Fruit fly (Drosophila melanogaster): Measurements from ENCODE around the gene CG2150.

CG2150 gene

dm6 chr3R:31724580-31725320, 39.8 kb downstream of the CG2150 start (continued):
- TF ChIP-seq Jarid2 (GFP tag; optimal IDR thresholded peaks at IDR 0.05): peak; percentile 74
- peak; percentile 80 for TF ChIP-seq CG11696 (GFP tag; IDR thresholded peaks at IDR 0.05)
- peak in 1 of 3 experiments; percentile 29 for TF ChIP-seq Stat92E (GFP tag; optimal IDR thresholded peaks at IDR 0.05)
- peak; percentile 63; the same call in 1 of the 4 replicates for TF ChIP-seq chinmo (GFP tag; IDR thresholded peaks at IDR 0.05; ENCODE audit: partially characterized antibody)
- 0 out of 3 replicates have a peak, but pooled peaks have one; percentile 45 for TF ChIP-seq zfh1 (GFP tag; IDR thresholded peaks at IDR 0.05)
- TF ChIP-seq ara (GFP tag; IDR thresholded peaks at IDR 0.05): peak; percentile 53; the same call in 1 of the 2 replicates
- no peak for TF ChIP-seq CG12942 (GFP tag; optimal IDR thresholded peaks at IDR 0.05)
- TF ChIP-seq gem (tag; optimal IDR thresholded peaks at IDR 0.05): peak; percentile 39
- TF ChIP-seq Fer1 (GFP tag; optimal IDR thresholded peaks at IDR 0.05): peak; percentile 26
- no peak for TF ChIP-seq trh (GFP tag; optimal IDR thresholded peaks at IDR 0.05)
- no peak for TF ChIP-seq CG8924 (tag; optimal IDR thresholded peaks at IDR 0.05)
- TF ChIP-seq mld (GFP tag; IDR thresholded peaks at IDR 0.05; ENCODE audit: partially characterized antibody): no peak
- TF ChIP-seq Dref (GFP tag; IDR thresholded peaks at IDR 0.05): no peak
- TF ChIP-seq pb (GFP tag; optimal IDR thresholded peaks at IDR 0.05): no peak
- TF ChIP-seq onecut (GFP tag; IDR thresholded peaks at IDR 0.05): 0 out of 2 replicates have a peak, but pooled peaks have one; percentile 21
- TF ChIP-seq CG31441 (GFP tag; IDR thresholded peaks at IDR 0.05): no peak
- TF ChIP-seq HLHmδ (GFP tag; optimal IDR thresholded peaks at IDR 0.05): peak; percentile 57
- TF ChIP-seq CG2199 (GFP tag; IDR thresholded peaks at IDR 0.05): peak; percentile 45; the same call in 2 of the 3 replicates

DNA sequence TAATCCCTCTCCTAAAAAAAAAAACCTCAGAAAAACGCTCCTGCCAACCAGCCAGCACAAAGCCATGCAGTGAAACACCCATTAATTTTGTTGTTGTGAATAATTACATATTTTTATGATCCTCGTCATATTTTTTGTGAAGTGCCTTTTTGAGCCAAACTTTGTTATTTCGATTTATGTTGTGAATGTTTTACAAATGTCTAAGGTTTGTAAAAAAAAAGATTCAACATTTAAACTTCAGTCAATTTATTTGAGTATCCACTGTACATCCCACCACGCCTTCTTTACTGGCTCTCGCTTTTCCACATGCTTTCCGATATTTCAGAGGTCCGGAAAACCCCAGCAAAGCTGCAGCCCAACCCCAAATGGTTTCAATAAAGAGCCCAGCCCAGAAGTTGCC, 40.4 kb downstream of the CG2150 start:
- TF ChIP-seq Mes4 (GFP tag; optimal IDR thresholded peaks at IDR 0.05) (peak; percentile 3), CG18011 (GFP tag; optimal IDR thresholded peaks at IDR 0.05) (no peak), her (GFP tag; optimal IDR thresholded peaks at IDR 0.05) (no peak), CG32767 (GFP tag; IDR thresholded peaks at IDR 0.05) (no peak), klu (GFP tag; IDR thresholded peaks at IDR 0.05) (no peak), caup (GFP tag; optimal IDR thresholded peaks at IDR 0.05; ENCODE audit: severe bottlenecking) (no peak), jumu (GFP tag; optimal IDR thresholded peaks at IDR 0.05) (no peak), gem (tag; optimal IDR thresholded peaks at IDR 0.05) (peak; percentile 33), Hmr (GFP tag; optimal IDR thresholded peaks at IDR 0.05) (no peak), yki (optimal IDR thresholded peaks at IDR 0.05) (no peak), Mrtf (GFP tag; IDR thresholded peaks at IDR 0.05) (no peak), nmo (GFP tag; optimal IDR thresholded peaks at IDR 0.05) (peak; percentile 30), Deaf1 (tag; optimal IDR thresholded peaks at IDR 0.05) (no peak), CG9932 (GFP tag; IDR thresholded peaks at IDR 0.05) (no peak), Dll (GFP tag; IDR thresholded peaks at IDR 0.05; ENCODE audit: partially characterized antibody) (no peak), bsh (GFP tag; optimal IDR thresholded peaks at IDR 0.05) (peak in 1 of 2 experiments; percentile 9), Vsx1 (GFP tag; optimal IDR thresholded peaks at IDR 0.05) (no peak), tin (GFP tag; optimal IDR thresholded peaks at IDR 0.05) (no peak), CG10209 (GFP tag; optimal IDR thresholded peaks at IDR 0.05) (no peak), sens (GFP tag) (peak; percentile 74), CG2712 (tag; optimal IDR thresholded peaks at IDR 0.05) (no peak), Blimp-1 (GFP tag; optimal IDR thresholded peaks at IDR 0.05) (no peak), D19A (tag; optimal IDR thresholded peaks at IDR 0.05) (no peak), CG6791 (GFP tag; IDR thresholded peaks at IDR 0.05; ENCODE audit: partially characterized antibody) (no peak), Trl (optimal IDR thresholded peaks at IDR 0.05) (no peak), Trl (GFP tag; optimal IDR thresholded peaks at IDR 0.05) (no peak), CG32532 (GFP tag; IDR thresholded peaks at IDR 0.05) (no peak), hb (GFP tag; IDR thresholded peaks at IDR 0.05; ENCODE audit: partially characterized antibody) (no peak), hkb (optimal IDR thresholded peaks at IDR 0.05) (peak; percentile 19), hkb (GFP tag; IDR thresholded peaks at IDR 0.05) (no peak), CG17328 (GFP tag; IDR thresholded peaks at IDR 0.05) (no peak), CG10654 (GFP tag; optimal IDR thresholded peaks at IDR 0.05) (no peak), CG2889 (GFP tag; IDR thresholded peaks at IDR 0.05) (no peak)

Measured in whole organism, embryonic.